Fruit fly (Drosophila melanogaster) S2 (cell line): ENCODE data around the gene CG33090.

Experiments used
- CG8478 ChIP-seq: fragments of >200 bp; optimal IDR thresholded peaks from 2 replicates; lab custom pipeline; 2018
- CTCF ChIP-seq, 2 experiments: fragments of >200 bp; optimal IDR thresholded peaks; 2 replicates each; lab custom pipeline; 2018

DNA sequence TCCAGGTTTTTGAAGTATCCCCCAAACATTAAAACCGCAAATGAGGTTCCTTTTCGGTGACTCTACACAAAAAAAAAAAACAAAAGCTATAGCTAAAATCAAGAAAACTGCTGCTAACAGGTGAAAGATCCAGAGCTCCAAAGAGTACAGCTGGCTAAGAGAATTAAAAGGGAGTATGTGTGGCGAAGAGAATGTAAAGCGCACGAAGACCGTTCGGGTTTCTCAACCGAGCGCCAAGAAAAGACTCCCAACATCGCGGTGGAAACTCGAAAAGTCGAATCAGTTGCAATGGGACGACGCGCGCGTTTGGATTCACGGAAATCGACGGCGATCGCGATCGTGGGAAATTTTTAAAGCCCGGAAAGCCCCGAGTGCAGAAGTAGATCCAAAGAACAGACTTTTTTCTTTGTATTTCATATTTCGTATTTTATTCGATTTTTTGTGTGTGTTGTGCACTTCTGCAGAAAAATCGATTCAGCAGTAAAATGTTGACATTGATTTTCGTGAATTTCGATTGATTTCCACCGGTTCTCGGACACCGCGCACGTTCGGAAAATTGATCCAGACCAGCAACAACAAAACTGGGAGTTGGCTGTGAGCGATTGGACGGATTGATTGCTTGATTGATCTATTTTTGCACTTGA lies 33.1 kb upstream of the CG33090 start:
- TF ChIP-seq CTCF (optimal IDR thresholded peaks at IDR 0.05; lab: Kevin White, UChicago) (no peak), CG8478 (no peak)
